Fruit fly (Drosophila melanogaster): Measurements from ENCODE around the gene hzg.
A peak's percentile ranks its signal among the peaks of the same experiment; 100 is the strongest.

hzg gene

DNA sequence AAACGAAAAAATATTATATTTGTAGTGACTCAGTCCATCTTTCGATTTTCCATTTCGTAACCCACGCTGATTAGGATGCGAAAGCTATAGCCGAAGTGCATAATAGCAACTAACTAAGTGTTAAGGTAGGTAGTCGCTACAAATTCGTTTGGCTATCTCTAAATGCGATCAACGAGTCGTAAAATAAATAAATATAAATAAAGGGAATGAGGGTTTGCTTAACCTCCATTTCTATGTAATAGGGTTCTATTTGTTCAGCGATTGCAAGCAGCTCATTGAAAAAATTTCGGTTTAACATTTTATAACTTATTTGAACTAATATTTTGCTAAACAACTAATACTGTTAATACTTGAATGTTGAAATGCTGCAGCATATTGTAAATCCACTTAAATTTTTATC lies 5.6 kb upstream of the hzg start (continued):
- TF ChIP-seq CG10462 (GFP tag; optimal IDR thresholded peaks at IDR 0.05) (no peak), CG16863 (GFP tag; optimal IDR thresholded peaks at IDR 0.05) (no peak), emc (GFP tag; optimal IDR thresholded peaks at IDR 0.05) (no peak), CG17359 (tag; optimal IDR thresholded peaks at IDR 0.05) (peak; percentile 51), Dfd (GFP tag; optimal IDR thresholded peaks at IDR 0.05) (no peak), CG2678 (tag; optimal IDR thresholded peaks at IDR 0.05) (peak; percentile 1), twi (tag; optimal IDR thresholded peaks at IDR 0.05) (no peak), CG3407 (GFP tag; optimal IDR thresholded peaks at IDR 0.05) (peak; percentile 29), CG9876 (GFP tag; optimal IDR thresholded peaks at IDR 0.05) (no peak), chif (GFP tag; optimal IDR thresholded peaks at IDR 0.05) (no peak), CG7357 (GFP tag; IDR thresholded peaks at IDR 0.05) (no peak), esg (GFP tag; conservative IDR thresholded peaks at IDR 0.05) (no peak), Hsf (GFP tag; optimal IDR thresholded peaks at IDR 0.05) (no peak), CG3065 (GFP tag; optimal IDR thresholded peaks at IDR 0.05) (no peak)

- TF ChIP-seq Jarid2 (GFP tag; optimal IDR thresholded peaks at IDR 0.05) (no peak), pho (GFP tag; optimal IDR thresholded peaks at IDR 0.05) (no peak), nau (GFP tag; optimal IDR thresholded peaks at IDR 0.05) (no peak), CG4707 (GFP tag; optimal IDR thresholded peaks at IDR 0.05) (no peak), h (optimal IDR thresholded peaks at IDR 0.05) (no peak), Hey (tag; optimal IDR thresholded peaks at IDR 0.05) (no peak), p53 (GFP tag; optimal IDR thresholded peaks at IDR 0.05) (no peak), CG15601 (tag; optimal IDR thresholded peaks at IDR 0.05) (no peak), pb (GFP tag; optimal IDR thresholded peaks at IDR 0.05) (no peak), al (GFP tag; IDR thresholded peaks at IDR 0.05) (no peak), CG3726 (GFP tag; IDR thresholded peaks at IDR 0.05) (no peak), tio (GFP tag; optimal IDR thresholded peaks at IDR 0.05) (no peak), sna (GFP tag; IDR thresholded peaks at IDR 0.05; ENCODE audit: partially characterized antibody) (no peak), oc (tag; optimal IDR thresholded peaks at IDR 0.05) (peak; percentile 28), CG3163 (GFP tag; optimal IDR thresholded peaks at IDR 0.05) (no peak), CG2678 (tag; optimal IDR thresholded peaks at IDR 0.05) (no peak), nmo (GFP tag; optimal IDR thresholded peaks at IDR 0.05) (no peak), CG7556 (GFP tag; optimal IDR thresholded peaks at IDR 0.05) (no peak), Dad (GFP tag; optimal IDR thresholded peaks at IDR 0.05) (no peak), Tbp (GFP tag; optimal IDR thresholded peaks at IDR 0.05) (no peak), corto (GFP tag; optimal IDR thresholded peaks at IDR 0.05) (no peak), sd (tag; optimal IDR thresholded peaks at IDR 0.05) (peak; percentile 6), YL-1 (GFP tag; optimal IDR thresholded peaks at IDR 0.05) (no peak), CG8281 (tag; optimal IDR thresholded peaks at IDR 0.05) (peak; percentile 98), CG3065 (GFP tag; optimal IDR thresholded peaks at IDR 0.05) (no peak), Sox102F (GFP tag; optimal IDR thresholded peaks at IDR 0.05) (peak; percentile 1), CG11085 (GFP tag; IDR thresholded peaks at IDR 0.05) (no peak), Kr (GFP tag; optimal IDR thresholded peaks at IDR 0.05) (no peak), sens (GFP tag) (peak; percentile 77), nom (GFP tag; optimal IDR thresholded peaks at IDR 0.05) (peak; percentile 71), gsb-n (tag; optimal IDR thresholded peaks at IDR 0.05) (no peak), ken (GFP tag; IDR thresholded peaks at IDR 0.05) (no peak), az2 (GFP tag; optimal IDR thresholded peaks at IDR 0.05) (no peak), CG8944 (GFP tag; optimal IDR thresholded peaks at IDR 0.05) (no peak), abd-A (tag; optimal IDR thresholded peaks at IDR 0.05) (peak; percentile 14), CG12659 (GFP tag; optimal IDR thresholded peaks at IDR 0.05) (no peak), ac (GFP tag; optimal IDR thresholded peaks at IDR 0.05) (no peak), CG11560 (tag; IDR thresholded peaks at IDR 0.05) (no peak), vnd (GFP tag; IDR thresholded peaks at IDR 0.05; ENCODE audit: partially characterized antibody) (no peak)
These were observed 2.3 kb downstream of the hzg start for dm6 chr3L:16002116-16002716.
